Worm (Caenorhabditis elegans): Measurements from ENCODE around the gene CD4.8.

Gene CD4.8

DNA sequence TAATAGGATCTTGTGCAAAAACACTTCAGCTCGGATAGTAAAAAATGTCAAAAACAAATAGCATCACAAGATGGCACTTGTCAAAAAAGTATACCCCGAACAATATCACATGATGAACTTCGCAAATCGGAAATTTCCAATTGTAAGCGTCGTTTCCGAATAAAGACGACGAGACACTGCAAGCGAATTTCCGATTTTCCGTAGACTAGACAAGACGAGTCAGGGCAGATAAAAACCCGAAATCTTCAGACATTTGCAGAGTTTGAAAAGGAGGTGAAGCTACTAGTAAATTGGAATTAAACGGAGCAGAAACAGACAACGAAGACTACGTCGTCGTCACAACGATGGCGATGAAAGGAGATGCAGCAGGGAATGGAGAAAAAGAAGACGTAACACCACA, 29.5 kb downstream of the CD4.8 start:
- peak; percentile 60 for TF ChIP-seq lin-14 (GFP tag; optimal IDR thresholded peaks at IDR 0.05)
- peak; percentile 8 for TF ChIP-seq nhr-71 (tag; optimal IDR thresholded peaks at IDR 0.05)
- TF ChIP-seq fkh-10 (GFP tag; optimal IDR thresholded peaks at IDR 0.05): peak; percentile 90
- TF ChIP-seq ama-1 (optimal IDR thresholded peaks at IDR 0.05): no peak
- peak; percentile 29 for TF ChIP-seq fkh-8 (tag; optimal IDR thresholded peaks at IDR 0.05)
- peak; percentile 19 for TF ChIP-seq egl-13 (tag; optimal IDR thresholded peaks at IDR 0.05)
- no peak for TF ChIP-seq zip-4 (GFP tag; optimal IDR thresholded peaks at IDR 0.05)

DNA sequence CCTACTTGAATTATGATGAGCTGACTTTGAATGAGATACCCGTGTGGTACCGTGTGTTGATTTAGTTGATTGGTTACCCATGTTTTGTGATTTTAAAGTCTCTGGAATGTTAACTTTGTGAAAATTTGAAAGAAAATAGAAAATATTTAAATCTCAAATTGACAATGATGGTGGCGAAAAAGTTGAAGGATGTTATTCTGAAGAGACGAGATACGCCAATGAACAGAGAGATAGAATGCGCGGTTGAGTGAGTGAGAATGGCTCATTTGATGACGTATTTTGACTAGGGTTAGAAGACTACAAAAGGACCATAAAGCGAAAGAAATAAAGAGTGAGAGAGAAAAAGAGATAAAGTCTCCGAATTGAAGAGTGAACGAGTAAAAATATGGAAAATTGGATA, 30.7 kb downstream of the CD4.8 start, which contains the start of gene glb-6:
TSS of gene glb-6 (minus strand) at position 101 of the 400 bp plus-strand sequence.
- TF ChIP-seq ceh-88 (GFP tag; IDR thresholded peaks at IDR 0.05) (no peak), jun-1 (tag; optimal IDR thresholded peaks at IDR 0.05) (no peak), vab-15 (tag; optimal IDR thresholded peaks at IDR 0.05) (no peak), egl-27 (tag; optimal IDR thresholded peaks at IDR 0.05) (no peak), lin-13 (GFP tag; optimal IDR thresholded peaks at IDR 0.05) (no peak), elt-2 (tag; optimal IDR thresholded peaks at IDR 0.05) (no peak), fkh-10 (GFP tag; optimal IDR thresholded peaks at IDR 0.05) (peak; percentile 16), ces-1 (GFP tag; optimal IDR thresholded peaks at IDR 0.05) (no peak), lin-14 (GFP tag; optimal IDR thresholded peaks at IDR 0.05) (peak; percentile 39), nhr-19 (GFP tag; conservative IDR thresholded peaks at IDR 0.05) (no peak), nhr-71 (tag; optimal IDR thresholded peaks at IDR 0.05) (no peak), lin-15B (tag; optimal IDR thresholded peaks at IDR 0.05) (no peak), efl-3 (GFP tag; optimal IDR thresholded peaks at IDR 0.05) (no peak)

DNA sequence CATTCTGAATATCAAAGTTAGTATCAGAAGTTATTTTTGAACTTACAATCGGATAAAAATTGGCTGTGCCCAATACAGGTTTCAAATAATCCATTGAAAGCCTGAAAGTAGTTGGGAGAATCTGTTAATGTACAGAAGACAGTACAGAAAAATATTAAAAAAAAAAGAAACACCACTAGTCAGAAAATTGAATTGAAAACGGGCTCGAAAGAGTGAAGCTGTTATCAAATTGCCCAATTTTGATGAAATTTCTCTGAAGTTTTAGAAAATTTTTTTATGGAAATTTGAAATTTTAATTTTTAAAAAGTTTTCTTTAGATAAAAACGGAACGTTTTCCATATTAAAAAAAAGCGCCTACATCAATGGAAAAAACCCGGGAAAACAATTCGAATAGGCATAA, 34.0 kb downstream of the CD4.8 start, which contains the start of gene C18C4.7:
TSS of gene C18C4.7 (minus strand) at position 101 of the 400 bp plus-strand sequence.
- no peak for TF ChIP-seq hpl-2 (GFP tag; optimal IDR thresholded peaks at IDR 0.05)
- TF ChIP-seq efl-1 (optimal IDR thresholded peaks at IDR 0.05): no peak
- no peak for TF ChIP-seq efl-1 (GFP tag; optimal IDR thresholded peaks at IDR 0.05 in 1 of 2)
- TF ChIP-seq mep-1 (tag; optimal IDR thresholded peaks at IDR 0.05): no peak
- no peak for TF ChIP-seq zip-4 (GFP tag; optimal IDR thresholded peaks at IDR 0.05)
- no peak for TF ChIP-seq sup-37 (GFP tag; optimal IDR thresholded peaks at IDR 0.05)
- TF ChIP-seq C04F5.9 (tag; optimal IDR thresholded peaks at IDR 0.05): no peak
- no peak for TF ChIP-seq mab-9 (GFP tag; IDR thresholded peaks at IDR 0.05)
- TF ChIP-seq hlh-17 (GFP tag; optimal IDR thresholded peaks at IDR 0.05; ENCODE audit: borderline replicate concordance): no peak
- TF ChIP-seq egl-13 (tag; optimal IDR thresholded peaks at IDR 0.05): no peak
- TF ChIP-seq rnt-1 (tag; optimal IDR thresholded peaks at IDR 0.05): no peak
- no peak for TF ChIP-seq F16B12.6 (tag; optimal IDR thresholded peaks at IDR 0.05)
- TF ChIP-seq nhr-47 (tag; optimal IDR thresholded peaks at IDR 0.05): no peak
- TF ChIP-seq fos-1 (tag; optimal IDR thresholded peaks at IDR 0.05): no peak

- TF ChIP-seq unc-86 (tag; optimal IDR thresholded peaks at IDR 0.05) (no peak), nhr-76 (tag; optimal IDR thresholded peaks at IDR 0.05) (no peak), nhr-85 (tag) (no peak), elt-3 (tag; optimal IDR thresholded peaks at IDR 0.05) (no peak), grh-1 (GFP tag; IDR thresholded peaks at IDR 0.05) (no peak), ces-1 (GFP tag; optimal IDR thresholded peaks at IDR 0.05) (no peak), aly-2 (tag; optimal IDR thresholded peaks at IDR 0.05) (no peak), nhr-237 (tag; optimal IDR thresholded peaks at IDR 0.05) (no peak), nhr-47 (tag; optimal IDR thresholded peaks at IDR 0.05) (no peak), nhr-28 (tag; optimal IDR thresholded peaks at IDR 0.05) (no peak), efl-1 (optimal IDR thresholded peaks at IDR 0.05) (no peak), efl-1 (GFP tag; optimal IDR thresholded peaks at IDR 0.05 in 1 of 2) (no peak), unc-130 (tag; optimal IDR thresholded peaks at IDR 0.05) (no peak), isw-1 (GFP tag; IDR thresholded peaks at IDR 0.05) (no peak), elt-2 (tag; optimal IDR thresholded peaks at IDR 0.05) (peak; percentile 88), ceh-82 (tag; optimal IDR thresholded peaks at IDR 0.05) (no peak), zip-4 (GFP tag; optimal IDR thresholded peaks at IDR 0.05) (no peak), alr-1 (tag; optimal IDR thresholded peaks at IDR 0.05; ENCODE audit: borderline replicate concordance) (no peak), mep-1 (tag; optimal IDR thresholded peaks at IDR 0.05) (no peak), lin-14 (GFP tag; optimal IDR thresholded peaks at IDR 0.05) (peak; percentile 26), egl-13 (tag; optimal IDR thresholded peaks at IDR 0.05) (no peak), sox-4 (tag; optimal IDR thresholded peaks at IDR 0.05) (no peak), lin-35 (GFP tag; optimal IDR thresholded peaks at IDR 0.05) (peak in 1 of 2 experiments; percentile 31), unc-62 (GFP tag; optimal IDR thresholded peaks at IDR 0.05) (no peak), nhr-90 (tag; optimal IDR thresholded peaks at IDR 0.05; ENCODE audit: poor library complexity) (peak; percentile 21), sptf-1 (tag; optimal IDR thresholded peaks at IDR 0.05) (no peak), C16A3.4 (tag; optimal IDR thresholded peaks at IDR 0.05) (no peak), C04F5.9 (tag; optimal IDR thresholded peaks at IDR 0.05) (no peak)
Observed at ce11 chrV:5559882-5560281, 41.3 kb downstream of the CD4.8 start.

All from whole organism, L1 larva.